Fruit fly (Drosophila melanogaster) whole organism, embryonic: ENCODE results near the gene Pits.
A peak's percentile ranks its signal among the peaks of the same experiment; 100 is the strongest.

Experiments
- ATbp ChIP-seq: fragments of 200-800 bp; sonication (Bioruptor generic); optimal IDR thresholded peaks from 2 replicates; lab custom pipeline; 2017; ENCODE audit warnings: missing biosample characterization, mild to moderate bottlenecking, missing genetic modification characterization, missing genetic modification reagents
- Bteb2 ChIP-seq: fragments of 200-800 bp; sonication (Bioruptor generic); optimal IDR thresholded peaks from 2 replicates; lab custom pipeline; 2016; ENCODE audit warnings: missing biosample characterization, missing genetic modification characterization
- CG10147 ChIP-seq: fragments of 200-800 bp; sonication (Bioruptor generic); optimal IDR thresholded peaks from 2 replicates; lab custom pipeline; 2019; ENCODE audit warnings: missing biosample characterization, mild to moderate bottlenecking, missing genetic modification characterization, moderate library complexity
- CG11456 ChIP-seq: fragments of 200-800 bp; sonication (Bioruptor generic); IDR thresholded peaks from 3 replicates; pipeline ENCODE4 v1.3.6; 2022; ENCODE audit warnings: missing biosample characterization, missing genetic modification characterization
- CG12769 ChIP-seq: fragments of 200-800 bp; sonication (Bioruptor generic); optimal IDR thresholded peaks from 2 replicates; lab custom pipeline; 2019; ENCODE audit warnings: missing biosample characterization, mild to moderate bottlenecking, missing genetic modification characterization, moderate library complexity
- CG12942 ChIP-seq: fragments of 200-800 bp; sonication (Bioruptor generic); optimal IDR thresholded peaks from 3 replicates; lab custom pipeline; 2016; ENCODE audit warnings: missing biosample characterization, missing genetic modification characterization
- CG13894 ChIP-seq: fragments of 200-800 bp; sonication (Bioruptor generic); optimal IDR thresholded peaks from 3 replicates; lab custom pipeline; 2018; ENCODE audit warnings: missing biosample characterization, mild to moderate bottlenecking, missing genetic modification characterization, moderate library complexity
- CG15011 ChIP-seq: fragments of 200-800 bp; sonication (Bioruptor generic); optimal IDR thresholded peaks from 3 replicates; lab custom pipeline; 2018; ENCODE audit warnings: missing biosample characterization, mild to moderate bottlenecking, missing genetic modification characterization
- CG1529 ChIP-seq: fragments of 200-800 bp; sonication (Bioruptor generic); optimal IDR thresholded peaks from 3 replicates; lab custom pipeline; 2018; ENCODE audit warnings: missing biosample characterization, missing genetic modification characterization
- CG17359 ChIP-seq: fragments of 200-800 bp; sonication (Bioruptor generic); optimal IDR thresholded peaks from 3 replicates; lab custom pipeline; 2018; ENCODE audit warnings: missing biosample characterization, mild to moderate bottlenecking, missing genetic modification characterization, moderate library complexity
- CG2202 ChIP-seq: fragments of 200-800 bp; sonication (Bioruptor generic); optimal IDR thresholded peaks from 2 replicates; lab custom pipeline; 2018; ENCODE audit warnings: missing biosample characterization, mild to moderate bottlenecking, missing genetic modification characterization
- CG3163 ChIP-seq: fragments of 200-800 bp; sonication (Bioruptor generic); optimal IDR thresholded peaks from 3 replicates; lab custom pipeline; 2016; ENCODE audit warnings: missing biosample characterization, missing genetic modification characterization
- CG34422 ChIP-seq: fragments of 200-800 bp; sonication (Bioruptor generic); IDR thresholded peaks from 3 replicates; pipeline ENCODE4 v1.3.6; 2022; ENCODE audit warnings: missing biosample characterization, missing genetic modification characterization
- CG5180 ChIP-seq: fragments of 200-800 bp; sonication (Bioruptor generic); optimal IDR thresholded peaks from 3 replicates; lab custom pipeline; 2017; ENCODE audit warnings: missing biosample characterization, missing genetic modification characterization, mild to moderate bottlenecking, moderate library complexity, missing genetic modification reagents
- CG7928 ChIP-seq: fragments of 200-800 bp; sonication (Bioruptor generic); optimal IDR thresholded peaks from 2 replicates; lab custom pipeline; 2017; ENCODE audit warnings: missing biosample characterization, mild to moderate bottlenecking, missing genetic modification characterization
- CG7963 ChIP-seq: fragments of 200-800 bp; sonication (Bioruptor generic); IDR thresholded peaks from 3 replicates; pipeline ENCODE4 v1.3.6; 2022; ENCODE audit warnings: missing biosample characterization, missing genetic modification characterization; ENCODE audit not compliant: partially characterized antibody
- CG8388 ChIP-seq: fragments of 200-800 bp; sonication (Bioruptor generic); optimal IDR thresholded peaks from 2 replicates; lab custom pipeline; 2019; ENCODE audit warnings: missing biosample characterization, mild to moderate bottlenecking, missing genetic modification characterization, moderate library complexity
- CG8478 ChIP-seq: fragments of >200 bp; optimal IDR thresholded peaks from 2 replicates; lab custom pipeline; 2018
- CG9437 ChIP-seq: fragments of 200-800 bp; sonication (Bioruptor generic); optimal IDR thresholded peaks from 2 replicates; lab custom pipeline; 2018; ENCODE audit warnings: missing biosample characterization, mild to moderate bottlenecking, missing genetic modification characterization
- Chrac-16 ChIP-seq: fragments of 200-800 bp; sonication (Bioruptor generic); optimal IDR thresholded peaks from 3 replicates; lab custom pipeline; 2016; ENCODE audit warnings: missing biosample characterization, missing genetic modification characterization
- Dref ChIP-seq: fragments of 200-800 bp; sonication (Bioruptor generic); IDR thresholded peaks from 2 replicates; pipeline ENCODE4 v1.3.6; 2022; ENCODE audit warnings: missing biosample characterization, missing genetic modification characterization
- Elba2 ChIP-seq: fragments of 200-800 bp; sonication (Bioruptor generic); optimal IDR thresholded peaks from 3 replicates; lab custom pipeline; 2016; ENCODE audit warnings: missing biosample characterization, missing genetic modification characterization
- Ets65A ChIP-seq: fragments of 200-800 bp; sonication (Bioruptor generic); peaks from one replicate; lab custom pipeline; 2016; ENCODE audit warnings: missing biosample characterization, missing genetic modification characterization
- H15 ChIP-seq: fragments of 200-800 bp; sonication (Bioruptor generic); IDR thresholded peaks from 3 replicates; pipeline ENCODE4 v1.3.6; 2022; ENCODE audit warnings: missing biosample characterization, missing genetic modification characterization
- HLH54F ChIP-seq: fragments of 200-800 bp; sonication (Bioruptor generic); optimal IDR thresholded peaks from 3 replicates; lab custom pipeline; 2016; ENCODE audit warnings: missing biosample characterization, missing genetic modification characterization
- Hsf ChIP-seq: fragments of 200-800 bp; sonication (Bioruptor generic); optimal IDR thresholded peaks from 3 replicates; lab custom pipeline; 2016; ENCODE audit warnings: missing biosample characterization, missing genetic modification characterization
- NC2α ChIP-seq: fragments of 200-800 bp; sonication (Bioruptor generic); optimal IDR thresholded peaks from 2 replicates; lab custom pipeline; 2016; ENCODE audit warnings: missing biosample characterization, missing genetic modification characterization
- Opbp ChIP-seq: fragments of 200-800 bp; sonication (Bioruptor generic); IDR thresholded peaks from 3 replicates; pipeline ENCODE4 v1.3.6; 2022; ENCODE audit warnings: missing biosample characterization, missing genetic modification characterization; ENCODE audit not compliant: partially characterized antibody
- Ptx1 ChIP-seq: fragments of 200-800 bp; sonication (Bioruptor generic); IDR thresholded peaks from 2 replicates; pipeline ENCODE4 v1.3.6; 2022; ENCODE audit warnings: missing biosample characterization, missing genetic modification characterization
- Rfx ChIP-seq: fragments of 200-800 bp; sonication (Bioruptor generic); IDR thresholded peaks from 2 replicates; pipeline ENCODE4 v1.3.6; 2022; ENCODE audit warnings: missing biosample characterization, missing genetic modification characterization
- Six4 ChIP-seq: fragments of 200-800 bp; sonication (Bioruptor generic); optimal IDR thresholded peaks from 2 replicates; lab custom pipeline; 2016; ENCODE audit warnings: missing biosample characterization, missing genetic modification characterization
- Xbp1 ChIP-seq: fragments of 200-800 bp; sonication (Bioruptor generic); optimal IDR thresholded peaks from 3 replicates; lab custom pipeline; 2016; ENCODE audit warnings: missing biosample characterization, mild to moderate bottlenecking, missing genetic modification characterization
- ap ChIP-seq: fragments of 200-800 bp; sonication (Bioruptor generic); IDR thresholded peaks from 2 replicates; pipeline ENCODE4 v1.3.6; 2022; ENCODE audit warnings: missing biosample characterization, missing genetic modification characterization
- ara ChIP-seq: fragments of 200-800 bp; sonication (Bioruptor generic); IDR thresholded peaks from 2 replicates; pipeline ENCODE4 v1.3.6; 2022; ENCODE audit warnings: missing biosample characterization, missing genetic modification characterization
- bbx ChIP-seq: fragments of 200-800 bp; sonication (Bioruptor generic); IDR thresholded peaks from 2 replicates; pipeline ENCODE4 v1.3.6; 2022; ENCODE audit warnings: missing biosample characterization, missing genetic modification characterization; ENCODE audit not compliant: partially characterized antibody
- dpn ChIP-seq, 2 experiments: fragments of 200-800 bp; sonication (Bioruptor generic); optimal IDR thresholded peaks; 3 replicates each; lab custom pipeline; 2016; ENCODE audit warnings: missing biosample characterization in 2 of 2, missing genetic modification characterization in 2 of 2
- eyg ChIP-seq: fragments of 200-800 bp; sonication (Bioruptor generic); optimal IDR thresholded peaks from 3 replicates; lab custom pipeline; 2016; ENCODE audit warnings: missing biosample characterization, missing genetic modification characterization
- h ChIP-seq: fragments of >200 bp; optimal IDR thresholded peaks from 2 replicates; lab custom pipeline; 2017
- hb ChIP-seq: fragments of 200-800 bp; sonication (Bioruptor generic); IDR thresholded peaks from 3 replicates; pipeline ENCODE4 v1.3.6; 2022; ENCODE audit warnings: missing biosample characterization, missing genetic modification characterization; ENCODE audit not compliant: partially characterized antibody
- kah ChIP-seq: fragments of 200-800 bp; sonication (Bioruptor generic); optimal IDR thresholded peaks from 2 replicates; lab custom pipeline; 2018; ENCODE audit warnings: missing biosample characterization, mild to moderate bottlenecking, missing genetic modification characterization
- lab ChIP-seq: fragments of 200-800 bp; sonication (Bioruptor generic); optimal IDR thresholded peaks from 3 replicates; lab custom pipeline; 2017; ENCODE audit warnings: missing biosample characterization, missing genetic modification characterization, mild to moderate bottlenecking, moderate library complexity, missing genetic modification reagents
- nom ChIP-seq: fragments of 200-800 bp; sonication (Bioruptor generic); optimal IDR thresholded peaks from 2 replicates; lab custom pipeline; 2017; ENCODE audit warnings: missing biosample characterization, missing genetic modification characterization, mild to moderate bottlenecking, moderate library complexity, missing genetic modification reagents
- pfk ChIP-seq: fragments of 200-800 bp; sonication (Bioruptor generic); optimal IDR thresholded peaks from 2 replicates; lab custom pipeline; 2018; ENCODE audit warnings: missing biosample characterization, mild to moderate bottlenecking, missing genetic modification characterization, moderate library complexity
- pnt ChIP-seq: fragments of 200-800 bp; sonication (Bioruptor generic); optimal IDR thresholded peaks from 3 replicates; lab custom pipeline; 2016; ENCODE audit warnings: missing biosample characterization, missing genetic modification characterization
- seq ChIP-seq: fragments of 200-800 bp; sonication (Bioruptor generic); IDR thresholded peaks from 2 replicates; pipeline ENCODE4 v1.3.6; 2022; ENCODE audit warnings: missing biosample characterization, missing genetic modification characterization
- sima ChIP-seq: fragments of 200-800 bp; sonication (Bioruptor generic); optimal IDR thresholded peaks from 2 replicates; lab custom pipeline; 2016; ENCODE audit warnings: missing biosample characterization, missing genetic modification characterization
- sob ChIP-seq: fragments of 200-800 bp; sonication (Bioruptor generic); IDR thresholded peaks from 2 replicates; pipeline ENCODE4 v1.3.6; 2022; ENCODE audit warnings: missing biosample characterization, missing genetic modification characterization
- tap ChIP-seq: fragments of 200-800 bp; optimal IDR thresholded peaks from 3 replicates; lab custom pipeline; 2019; ENCODE audit warnings: missing biosample characterization, mild to moderate bottlenecking, missing genetic modification characterization, moderate library complexity
- tgo ChIP-seq: fragments of 200-800 bp; sonication (Bioruptor generic); IDR thresholded peaks from 3 replicates; pipeline ENCODE4 v1.3.6; 2022; ENCODE audit warnings: missing biosample characterization, missing genetic modification characterization
- tin ChIP-seq: fragments of 200-800 bp; sonication (Bioruptor generic); optimal IDR thresholded peaks from 3 replicates; lab custom pipeline; 2016; ENCODE audit warnings: missing biosample characterization, missing genetic modification characterization
- trem ChIP-seq: fragments of 200-800 bp; optimal IDR thresholded peaks from 3 replicates; lab custom pipeline; 2019; ENCODE audit warnings: missing biosample characterization, mild to moderate bottlenecking, missing genetic modification characterization, moderate library complexity
- tup ChIP-seq: fragments of 200-800 bp; sonication (Bioruptor generic); optimal IDR thresholded peaks from 2 replicates; lab custom pipeline; 2016; ENCODE audit warnings: missing biosample characterization, mild to moderate bottlenecking, missing genetic modification characterization, moderate library complexity

The Pits gene

dm6 chrX:12539215-12539614 lies 43.8 kb downstream of the Pits start (continued):
- TF ChIP-seq CG8478: no peak
- no peak for TF ChIP-seq seq
- peak; percentile 20 for TF ChIP-seq CG12769 (tag; lab: Kevin White, UChicago)
- TF ChIP-seq CG13894 (tag; lab: Kevin White, UChicago): no peak
- no peak for TF ChIP-seq CG7928
- no peak for TF ChIP-seq CG3163 (GFP tag; lab: Kevin White, UChicago)
- TF ChIP-seq pfk (GFP tag; lab: Kevin White, UChicago): no peak
- TF ChIP-seq CG8388 (GFP tag; lab: Kevin White, UChicago): no peak
- no peak for TF ChIP-seq Elba2
- no peak for TF ChIP-seq trem (tag; lab: Kevin White, UChicago)
- TF ChIP-seq Bteb2: no peak
- TF ChIP-seq Opbp (GFP tag; lab: Robert Waterston, UW): no peak
- TF ChIP-seq CG34422 (GFP tag; lab: Robert Waterston, UW): no peak
- TF ChIP-seq kah: no peak
- no peak for TF ChIP-seq CG9437 (GFP tag; lab: Kevin White, UChicago)
- TF ChIP-seq Ptx1: 0 out of 2 replicates have a peak, but pooled peaks have one; percentile 21
- no peak for TF ChIP-seq CG2202 (tag; lab: Kevin White, UChicago)
- TF ChIP-seq Dref (GFP tag; lab: Robert Waterston, UW): no peak
- TF ChIP-seq sima: no peak
- no peak for TF ChIP-seq hb (GFP tag; lab: Robert Waterston, UW)
- TF ChIP-seq sob (GFP tag; lab: Robert Waterston, UW): no peak
- peak; percentile 14 for TF ChIP-seq tin (GFP tag; lab: Kevin White, UChicago)
- TF ChIP-seq CG7963 (GFP tag; lab: Robert Waterston, UW): no peak
- TF ChIP-seq Hsf (GFP tag; lab: Kevin White, UChicago): no peak
- 0 out of 2 replicates have a peak, but pooled peaks have one; percentile 6 for TF ChIP-seq ara (GFP tag; lab: Robert Waterston, UW)
- no peak for TF ChIP-seq h
- no peak for TF ChIP-seq Chrac-16
- TF ChIP-seq CG11456: no peak
- no peak for TF ChIP-seq NC2α
- TF ChIP-seq CG17359 (tag; lab: Kevin White, UChicago): peak; percentile 10
- TF ChIP-seq CG5180 (GFP tag; lab: Kevin White, UChicago): no peak
- TF ChIP-seq tup (GFP tag; lab: Kevin White, UChicago): no peak
- no peak for TF ChIP-seq Six4 (GFP tag; lab: Kevin White, UChicago)
- TF ChIP-seq lab (GFP tag; lab: Kevin White, UChicago): peak; percentile 59
- TF ChIP-seq tgo (GFP tag; lab: Robert Waterston, UW): no peak
- peak; percentile 31; the same call in 1 of the 2 replicates for TF ChIP-seq ap
- no peak for TF ChIP-seq CG15011 (GFP tag; lab: Kevin White, UChicago)
- no peak for TF ChIP-seq HLH54F (GFP tag; lab: Kevin White, UChicago)
- no peak for TF ChIP-seq dpn (GFP tag; optimal IDR thresholded peaks at IDR 0.05; lab: Kevin White, UChicago)
- no peak for TF ChIP-seq CG10147 (GFP tag; lab: Kevin White, UChicago)
- TF ChIP-seq Xbp1 (GFP tag; lab: Kevin White, UChicago): peak; percentile 44
- TF ChIP-seq pnt (GFP tag; lab: Kevin White, UChicago): no peak
- TF ChIP-seq H15 (GFP tag; lab: Robert Waterston, UW): no peak
- TF ChIP-seq eyg (GFP tag; lab: Kevin White, UChicago): no peak
- no peak for TF ChIP-seq CG12942
- no peak for TF ChIP-seq nom (GFP tag; lab: Kevin White, UChicago)
- TF ChIP-seq ATbp (GFP tag; lab: Kevin White, UChicago): no peak
- peak; percentile 14 for TF ChIP-seq tap (tag; lab: Kevin White, UChicago)
- peak; percentile 51; the same call in 1 of the 2 replicates for TF ChIP-seq Rfx (GFP tag; lab: Robert Waterston, UW)
- no peak for TF ChIP-seq CG1529 (GFP tag; lab: Kevin White, UChicago)
- TF ChIP-seq bbx: no peak
- peak; percentile 72 for TF ChIP-seq Ets65A
